Worm (Caenorhabditis elegans): ENCODE measurements around the gene C45G9.15.

DNA sequence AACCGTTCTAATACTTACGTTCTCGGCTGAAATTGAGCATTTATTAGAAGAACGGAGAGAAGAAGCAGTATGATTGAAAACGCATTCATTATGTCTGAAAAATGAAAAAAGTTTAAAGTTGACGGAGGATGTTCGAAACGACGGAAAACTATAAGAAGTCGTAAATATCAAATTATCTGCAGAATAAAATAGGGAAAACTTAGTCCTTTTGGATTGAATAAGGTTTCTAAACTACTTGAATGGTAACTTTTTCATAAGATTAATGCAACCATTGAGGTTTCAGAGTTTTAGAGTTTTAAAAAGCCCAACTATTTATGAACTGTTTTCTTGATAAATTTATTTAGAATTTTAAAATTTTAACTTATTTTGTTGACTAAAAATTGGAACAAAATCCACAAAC, 19.7 kb upstream of the C45G9.15 start, which contains the start of gene C45G9.12:
- TF ChIP-seq nhr-11 (tag; optimal IDR thresholded peaks at IDR 0.05) (no peak), dmd-4 (tag; optimal IDR thresholded peaks at IDR 0.05; ENCODE audit: borderline replicate concordance) (no peak), ama-1 (optimal IDR thresholded peaks at IDR 0.05) (no peak), hlh-6 (tag; optimal IDR thresholded peaks at IDR 0.05) (no peak), hlh-13 (GFP tag; optimal IDR thresholded peaks at IDR 0.05) (no peak), tbx-2 (tag; optimal IDR thresholded peaks at IDR 0.05) (no peak), ceh-22 (tag; optimal IDR thresholded peaks at IDR 0.05) (no peak), unc-42 (tag; optimal IDR thresholded peaks at IDR 0.05) (no peak), odd-2 (tag; optimal IDR thresholded peaks at IDR 0.05) (no peak), ref-2 (tag; optimal IDR thresholded peaks at IDR 0.05) (no peak), ceh-6 (GFP tag; optimal IDR thresholded peaks at IDR 0.05) (no peak), nfya-1 (tag; optimal IDR thresholded peaks at IDR 0.05) (no peak), ceh-34 (tag; optimal IDR thresholded peaks at IDR 0.05) (no peak)

Data from whole organism, late embryonic.